Fruit fly (Drosophila melanogaster) whole organism, pupa: ENCODE results near the gene Atg4a.
A peak's percentile ranks its signal among the peaks of the same experiment; 100 is the strongest.

Experiments used
- CG10348 ChIP-seq: fragments of 200-800 bp; sonication (Bioruptor generic); IDR thresholded peaks from 2 replicates; pipeline ENCODE4 v1.3.6; 2022; ENCODE audit warnings: missing biosample characterization, missing genetic modification characterization
- CG12605 ChIP-seq: fragments of 200-800 bp; sonication (Bioruptor generic); IDR thresholded peaks from 2 replicates; pipeline ENCODE4 v1.3.6; 2022; ENCODE audit warnings: missing biosample characterization, missing genetic modification characterization
- CG13204 ChIP-seq: fragments of 200-800 bp; sonication (Bioruptor generic); optimal IDR thresholded peaks from 2 replicates; lab custom pipeline; 2018; ENCODE audit warnings: missing biosample characterization, mild to moderate bottlenecking, missing genetic modification characterization, moderate library complexity
- CG14655 ChIP-seq: fragments of 200-800 bp; sonication (Bioruptor generic); optimal IDR thresholded peaks from 3 replicates; lab custom pipeline; 2017; ENCODE audit warnings: mild to moderate bottlenecking, missing biosample characterization, missing genetic modification reagents, missing genetic modification characterization
- CG15710 ChIP-seq: fragments of 200-800 bp; sonication (Bioruptor generic); optimal IDR thresholded peaks from 2 replicates; lab custom pipeline; 2018; ENCODE audit warnings: missing biosample characterization, mild to moderate bottlenecking, missing genetic modification characterization, moderate library complexity
- CG17806 ChIP-seq: fragments of 200-800 bp; sonication (Bioruptor generic); optimal IDR thresholded peaks from 2 replicates; lab custom pipeline; 2018; ENCODE audit warnings: missing biosample characterization, mild to moderate bottlenecking, missing genetic modification characterization, moderate library complexity
- CG32121 ChIP-seq: fragments of 200-800 bp; sonication (Bioruptor generic); IDR thresholded peaks from 2 replicates; pipeline ENCODE4 v1.3.6; 2022; ENCODE audit warnings: missing biosample characterization, missing genetic modification characterization
- CG34367 ChIP-seq: fragments of 200-800 bp; sonication (Bioruptor generic); optimal IDR thresholded peaks from 2 replicates; lab custom pipeline; 2018; ENCODE audit warnings: missing biosample characterization, mild to moderate bottlenecking, missing genetic modification characterization
- CG4496 ChIP-seq: fragments of 200-800 bp; sonication (Bioruptor generic); IDR thresholded peaks from 3 replicates; pipeline ENCODE4 v1.3.6; 2022; ENCODE audit warnings: missing biosample characterization, missing genetic modification characterization
- CG8159 ChIP-seq: fragments of 200-800 bp; sonication (Bioruptor generic); optimal IDR thresholded peaks from 3 replicates; lab custom pipeline; 2018; ENCODE audit warnings: missing biosample characterization, mild to moderate bottlenecking, missing genetic modification characterization, moderate library complexity
- CG8301 ChIP-seq: fragments of 200-800 bp; sonication (Bioruptor generic); optimal IDR thresholded peaks from 2 replicates; lab custom pipeline; 2018; ENCODE audit warnings: missing biosample characterization, mild to moderate bottlenecking, missing genetic modification characterization
- CG9948 ChIP-seq: fragments of 200-800 bp; sonication (Bioruptor generic); optimal IDR thresholded peaks from 2 replicates; lab custom pipeline; 2018; ENCODE audit warnings: missing biosample characterization, mild to moderate bottlenecking, missing genetic modification characterization, moderate library complexity
- D1 ChIP-seq: fragments of 200-800 bp; sonication (Bioruptor generic); optimal IDR thresholded peaks from 2 replicates; lab custom pipeline; 2018; ENCODE audit warnings: missing biosample characterization, mild to moderate bottlenecking, missing genetic modification characterization, moderate library complexity
- EcR ChIP-seq: fragments of 200-800 bp; sonication (Bioruptor generic); optimal IDR thresholded peaks from 3 replicates; lab custom pipeline; 2019; ENCODE audit warnings: missing biosample characterization, missing genetic modification characterization, mild to moderate bottlenecking, moderate library complexity, missing genetic modification reagents
- Ets98B ChIP-seq: fragments of 200-800 bp; sonication (Bioruptor generic); IDR thresholded peaks from 2 replicates; pipeline ENCODE4 v1.3.6; 2022; ENCODE audit warnings: missing biosample characterization, missing genetic modification characterization
- Pif1A ChIP-seq: fragments of 200-800 bp; sonication (Bioruptor generic); optimal IDR thresholded peaks from 3 replicates; lab custom pipeline; 2016; ENCODE audit warnings: missing biosample characterization, missing genetic modification characterization
- Pif1B ChIP-seq: fragments of 200-800 bp; sonication (Bioruptor generic); optimal IDR thresholded peaks from 3 replicates; lab custom pipeline; 2016; ENCODE audit warnings: missing biosample characterization, missing genetic modification characterization
- Snoo ChIP-seq: fragments of 200-800 bp; sonication (Bioruptor generic); optimal IDR thresholded peaks from 3 replicates; lab custom pipeline; 2017; ENCODE audit warnings: missing biosample characterization, mild to moderate bottlenecking, missing genetic modification characterization, inconsistent platforms
- fd96Ca ChIP-seq: fragments of 200-800 bp; sonication (Bioruptor generic); IDR thresholded peaks from 3 replicates; pipeline ENCODE4 v1.3.6; 2022; ENCODE audit warnings: missing biosample characterization, missing genetic modification characterization
- gl ChIP-seq: fragments of 200-800 bp; sonication (Bioruptor generic); optimal IDR thresholded peaks from 2 replicates; lab custom pipeline; 2018; ENCODE audit warnings: missing biosample characterization, mild to moderate bottlenecking, missing genetic modification characterization
- rn ChIP-seq: fragments of 200-800 bp; sonication (Bioruptor generic); IDR thresholded peaks from 2 replicates; pipeline ENCODE4 v1.3.6; 2022; ENCODE audit warnings: missing biosample characterization, missing genetic modification characterization

Atg4a gene

DNA sequence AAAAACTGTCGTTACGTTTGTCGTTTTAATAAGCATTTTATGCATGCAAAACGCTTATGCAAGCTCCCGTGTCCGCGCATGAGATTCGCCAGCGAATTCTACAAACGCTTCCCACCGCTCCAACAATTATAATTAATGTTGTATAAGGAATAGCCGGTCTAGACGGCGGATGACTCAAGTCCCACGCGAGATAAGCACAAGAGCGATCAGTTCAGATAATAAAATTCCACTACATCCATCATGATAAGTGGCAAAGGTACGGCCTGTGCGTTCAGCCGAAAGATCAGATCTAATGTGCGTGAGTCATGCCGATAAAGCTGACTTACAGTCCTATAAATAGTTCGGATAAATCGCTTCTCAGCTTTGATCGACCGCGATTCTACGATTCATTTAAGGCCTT is 45.8 kb downstream of the Atg4a start:
- TF ChIP-seq CG8159 (tag; lab: Kevin White, UChicago) (no peak), CG9948 (no peak), CG12605 (GFP tag; lab: Robert Waterston, UW) (no peak), rn (GFP tag; lab: Robert Waterston, UW) (no peak), CG32121 (GFP tag; lab: Robert Waterston, UW) (no peak), EcR (GFP tag; lab: Kevin White, UChicago) (no peak), CG10348 (no peak), D1 (tag; lab: Kevin White, UChicago) (no peak), fd96Ca (GFP tag; lab: Robert Waterston, UW) (no peak), CG34367 (no peak), CG15710 (no peak), CG14655 (no peak), gl (tag; lab: Kevin White, UChicago) (no peak), CG13204 (GFP tag; lab: Kevin White, UChicago) (no peak), CG17806 (tag; lab: Kevin White, UChicago) (no peak), Snoo (tag; lab: Kevin White, UChicago) (no peak), CG4496 (GFP tag; lab: Robert Waterston, UW) (no peak), Pif1B (GFP tag; lab: Kevin White, UChicago) (no peak)

DNA sequence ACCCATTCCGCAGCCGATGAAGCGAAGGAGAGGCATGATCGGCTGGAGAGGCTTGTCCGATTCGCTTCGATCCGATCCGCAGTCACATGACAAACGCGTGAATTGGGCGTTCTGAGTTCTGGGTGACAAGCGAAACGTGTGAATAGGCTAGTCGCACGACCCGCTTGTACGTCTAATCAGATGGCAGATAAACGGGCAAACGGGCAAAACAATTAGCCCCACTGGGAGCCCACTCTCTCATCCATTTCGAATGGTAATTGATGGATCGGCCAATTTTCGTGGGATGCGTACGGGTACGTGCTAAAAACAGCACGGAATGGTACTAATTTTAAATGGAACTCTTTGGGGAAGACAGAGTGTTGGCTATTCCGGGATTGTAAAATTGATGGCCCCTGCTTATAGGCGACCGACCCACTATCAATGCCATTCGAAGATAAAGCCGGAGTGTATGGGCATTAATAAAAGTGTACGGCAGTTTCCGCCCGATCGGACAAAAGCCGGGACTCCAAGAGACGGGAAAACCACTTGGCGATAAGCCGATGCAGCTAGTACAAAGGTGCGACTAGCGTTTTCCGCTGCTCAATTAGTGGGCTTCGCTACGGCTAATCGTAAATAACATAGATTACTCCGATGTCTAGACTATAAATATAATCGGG is 46.9 kb downstream of the Atg4a start:
- TF ChIP-seq Pif1A (GFP tag; lab: Kevin White, UChicago) (no peak), CG8159 (tag; lab: Kevin White, UChicago) (no peak), CG13204 (GFP tag; lab: Kevin White, UChicago) (no peak), Snoo (tag; lab: Kevin White, UChicago) (no peak), rn (GFP tag; lab: Robert Waterston, UW) (no peak), gl (tag; lab: Kevin White, UChicago) (no peak), CG9948 (no peak), Pif1B (GFP tag; lab: Kevin White, UChicago) (no peak), EcR (GFP tag; lab: Kevin White, UChicago) (no peak), CG4496 (GFP tag; lab: Robert Waterston, UW) (no peak), Ets98B (GFP tag; lab: Robert Waterston, UW) (no peak), CG15710 (no peak), CG32121 (GFP tag; lab: Robert Waterston, UW) (no peak), CG34367 (no peak)
- TF ChIP-seq, all 21 proteins: peak for 0

DNA sequence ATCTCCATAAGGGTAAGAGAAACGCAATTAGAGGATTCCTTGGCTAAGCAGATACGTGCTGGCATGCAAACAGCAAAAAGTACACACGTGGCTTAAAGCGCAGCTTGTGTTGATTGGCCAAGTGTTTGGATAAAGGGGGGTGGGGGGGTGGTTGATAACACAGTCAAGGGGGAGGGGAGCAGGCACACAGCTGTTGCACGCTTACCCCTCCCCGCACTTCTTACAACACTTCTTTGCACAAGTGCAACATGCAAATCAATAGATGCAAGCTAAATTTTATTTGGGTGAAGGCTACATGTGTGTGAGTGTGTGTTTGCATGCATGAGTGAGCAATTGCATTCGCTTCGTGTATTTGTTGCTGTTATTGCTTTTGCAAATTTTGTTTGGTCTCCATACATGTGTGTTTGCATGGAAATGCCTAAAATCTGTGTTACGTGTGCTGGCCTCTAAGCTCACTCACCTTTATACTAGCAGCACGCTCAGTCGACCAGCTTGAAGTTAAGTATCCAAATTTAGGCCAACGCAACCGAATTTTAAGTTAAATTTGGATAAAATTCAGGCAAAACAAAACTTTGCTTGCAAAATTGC is 47.7 kb downstream of the Atg4a start:
- TF ChIP-seq CG4496 (GFP tag; lab: Robert Waterston, UW): no peak
- no peak for TF ChIP-seq CG15710
- TF ChIP-seq CG10348: no peak
- no peak for TF ChIP-seq CG13204 (GFP tag; lab: Kevin White, UChicago)
- TF ChIP-seq Ets98B (GFP tag; lab: Robert Waterston, UW): no peak
- TF ChIP-seq Pif1B (GFP tag; lab: Kevin White, UChicago): no peak
- no peak for TF ChIP-seq EcR (GFP tag; lab: Kevin White, UChicago)
- TF ChIP-seq rn (GFP tag; lab: Robert Waterston, UW): no peak
- no peak for TF ChIP-seq CG8301 (tag; lab: Kevin White, UChicago)
- no peak for TF ChIP-seq gl (tag; lab: Kevin White, UChicago)
- no peak for TF ChIP-seq CG12605 (GFP tag; lab: Robert Waterston, UW)
- TF ChIP-seq CG9948: no peak
- TF ChIP-seq Pif1A (GFP tag; lab: Kevin White, UChicago): no peak
- TF ChIP-seq CG32121 (GFP tag; lab: Robert Waterston, UW): no peak
- TF ChIP-seq fd96Ca (GFP tag; lab: Robert Waterston, UW): no peak
- TF ChIP-seq CG17806 (tag; lab: Kevin White, UChicago): no peak

DNA sequence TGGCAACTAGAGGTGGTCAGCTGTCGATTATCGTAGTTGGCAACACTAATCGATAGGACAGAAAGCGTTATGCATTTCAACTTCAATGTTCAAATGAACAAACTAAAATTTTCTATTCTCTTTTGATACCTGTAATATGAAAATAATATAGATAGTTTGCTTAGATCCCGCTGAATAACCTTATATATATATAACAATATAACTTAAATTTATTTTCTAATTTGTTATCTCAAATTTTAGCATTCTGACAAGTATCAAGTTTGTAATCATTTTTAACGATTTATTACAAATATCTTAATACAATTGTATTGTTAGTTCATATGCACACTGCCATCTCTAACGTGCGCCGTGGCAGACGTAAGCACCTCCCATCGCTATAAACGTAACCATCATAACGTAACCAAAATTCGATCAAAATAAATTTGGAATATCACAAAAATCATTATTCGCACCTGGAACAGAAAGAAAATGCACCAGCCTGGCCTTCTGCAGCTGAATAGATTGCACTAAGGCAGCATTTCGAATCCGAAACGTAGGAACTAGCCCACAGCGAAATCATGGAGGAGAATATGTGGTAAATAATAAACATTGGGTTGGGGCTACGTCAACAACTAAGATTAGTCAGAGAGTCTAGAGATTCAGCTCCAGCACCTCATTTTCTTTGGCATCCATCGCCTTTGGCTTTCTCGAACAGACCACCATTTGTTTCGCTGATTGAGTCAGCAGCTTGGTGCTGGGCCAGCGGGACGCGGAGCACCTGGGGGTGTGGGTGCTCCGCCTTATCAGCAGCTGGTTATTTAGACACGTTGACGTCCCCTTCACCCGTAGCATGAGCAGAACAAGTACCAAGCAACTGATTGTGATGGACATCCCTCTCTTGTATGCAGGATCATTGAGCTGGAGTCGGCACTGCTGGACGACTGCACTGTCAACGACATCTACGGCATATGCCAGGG is 48.5 kb downstream of the Atg4a start, which contains the start of the genes Pino and TBC1D23:
Gene Pino, minus strand, starts transcription at position 22 of the 956 bp plus-strand sequence.
Gene TBC1D23, plus strand, starts transcription at position 385 of the 956 bp plus-strand sequence.
- TF ChIP-seq gl (tag; lab: Kevin White, UChicago) (no peak), CG10348 (no peak), Pif1B (GFP tag; lab: Kevin White, UChicago) (peak; percentile 48), CG13204 (GFP tag; lab: Kevin White, UChicago) (no peak), CG34367 (peak; percentile 59), CG14655 (peak; percentile 69), CG4496 (GFP tag; lab: Robert Waterston, UW) (peak; percentile 73), EcR (GFP tag; lab: Kevin White, UChicago) (no peak), D1 (tag; lab: Kevin White, UChicago) (no peak), Ets98B (GFP tag; lab: Robert Waterston, UW) (peak; percentile 59), CG12605 (GFP tag; lab: Robert Waterston, UW) (0 out of 2 replicates have a peak, but pooled peaks have one; percentile 18), Snoo (tag; lab: Kevin White, UChicago) (peak; percentile 47), rn (GFP tag; lab: Robert Waterston, UW) (0 out of 2 replicates have a peak, but pooled peaks have one; percentile 18), CG15710 (peak; percentile 69), fd96Ca (GFP tag; lab: Robert Waterston, UW) (peak; percentile 45; the same call in 1 of the 3 replicates), CG8159 (tag; lab: Kevin White, UChicago) (peak; percentile 72), CG32121 (GFP tag; lab: Robert Waterston, UW) (peak; percentile 66), Pif1A (GFP tag; lab: Kevin White, UChicago) (no peak), CG8301 (tag; lab: Kevin White, UChicago) (peak; percentile 58), CG9948 (peak; percentile 68), CG17806 (tag; lab: Kevin White, UChicago) (peak; percentile 59)
- TF ChIP-seq, all 21 proteins: peak for 15
